Worm (Caenorhabditis elegans): ENCODE data around the gene B0513.4.

B0513.4 gene

DNA sequence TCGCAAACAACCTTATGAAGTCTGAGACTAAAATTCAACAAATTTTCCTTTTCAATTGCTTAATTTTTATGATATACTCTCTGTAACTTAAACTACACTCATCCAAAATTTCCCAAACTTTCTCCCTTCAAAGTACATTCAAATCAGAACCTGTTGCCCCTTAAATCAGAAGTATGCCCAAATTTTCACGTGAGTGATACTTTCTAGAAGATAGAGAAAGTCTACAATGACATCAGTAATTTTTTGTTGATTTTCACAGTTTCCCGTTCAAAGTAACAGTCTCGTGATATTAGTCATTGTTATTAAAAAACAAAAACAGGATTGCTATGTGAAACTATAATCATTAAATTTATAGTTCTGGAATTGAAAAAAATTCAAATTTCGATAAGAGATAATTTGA lies 31.0 kb downstream of the B0513.4 start (continued):
- no peak for TF ChIP-seq hlh-17 (GFP tag; optimal IDR thresholded peaks at IDR 0.05; ENCODE audit: borderline replicate concordance)
- TF ChIP-seq swsn-7 (tag; optimal IDR thresholded peaks at IDR 0.05) = no peak
- no peak for TF ChIP-seq ets-5 (GFP tag; IDR thresholded peaks at IDR 0.05)
- TF ChIP-seq ceh-82 (tag; optimal IDR thresholded peaks at IDR 0.05) = no peak
- TF ChIP-seq nhr-19 (GFP tag; conservative IDR thresholded peaks at IDR 0.05) = peak; percentile 87
- no peak for TF ChIP-seq hpl-2 (GFP tag; optimal IDR thresholded peaks at IDR 0.05)
- TF ChIP-seq pqm-1 (tag; optimal IDR thresholded peaks at IDR 0.05) = no peak
- TF ChIP-seq efl-1 (optimal IDR thresholded peaks at IDR 0.05) = no peak
- peak in 1 of 2 experiments; percentile 52 for TF ChIP-seq efl-1 (GFP tag; optimal IDR thresholded peaks at IDR 0.05 in 1 of 2)
- TF ChIP-seq tlp-1 (tag; optimal IDR thresholded peaks at IDR 0.05) = no peak
- peak; percentile 72 for TF ChIP-seq tbx-2 (tag; optimal IDR thresholded peaks at IDR 0.05)
- TF ChIP-seq nhr-28 (tag; optimal IDR thresholded peaks at IDR 0.05) = no peak
- peak; percentile 72 for TF ChIP-seq snu-23 (GFP tag; optimal IDR thresholded peaks at IDR 0.05)
- TF ChIP-seq nhr-85 (tag) = peak; percentile 92
- no peak for TF ChIP-seq vab-15 (tag; optimal IDR thresholded peaks at IDR 0.05)
- TF ChIP-seq egl-13 (tag; optimal IDR thresholded peaks at IDR 0.05) = no peak
- no peak for TF ChIP-seq zip-4 (GFP tag; optimal IDR thresholded peaks at IDR 0.05)
- TF ChIP-seq lin-15B (tag; optimal IDR thresholded peaks at IDR 0.05) = no peak
- TF ChIP-seq lsy-2 (tag; optimal IDR thresholded peaks at IDR 0.05) = no peak
- no peak for TF ChIP-seq irx-1 (tag; optimal IDR thresholded peaks at IDR 0.05)
- no peak for TF ChIP-seq unc-98 (GFP tag; IDR thresholded peaks at IDR 0.05)
- TF ChIP-seq nhr-11 (tag; optimal IDR thresholded peaks at IDR 0.05) = no peak
- no peak for TF ChIP-seq nhr-12 (tag; optimal IDR thresholded peaks at IDR 0.05)
- TF ChIP-seq jun-1 (tag; optimal IDR thresholded peaks at IDR 0.05) = no peak
- no peak for TF ChIP-seq aha-1 (tag; optimal IDR thresholded peaks at IDR 0.05)
- no peak for TF ChIP-seq unc-130 (tag; optimal IDR thresholded peaks at IDR 0.05)

ce11 chrIV:13912929-13913328 lies 33.0 kb downstream of the B0513.4 start, which contains the start of gene Y37A1A.2:
TSS of gene Y37A1A.2 (minus strand) at chrIV:13913029.
- TF ChIP-seq ceh-82 (tag; optimal IDR thresholded peaks at IDR 0.05) = no peak
- TF ChIP-seq mab-9 (GFP tag; IDR thresholded peaks at IDR 0.05) = no peak
- no peak for TF ChIP-seq nhr-47 (tag; optimal IDR thresholded peaks at IDR 0.05)
- TF ChIP-seq ets-5 (GFP tag; IDR thresholded peaks at IDR 0.05) = no peak
- TF ChIP-seq pqm-1 (tag; optimal IDR thresholded peaks at IDR 0.05) = no peak
- TF ChIP-seq mdl-1 (tag; optimal IDR thresholded peaks at IDR 0.05) = no peak
- TF ChIP-seq nhr-90 (tag; optimal IDR thresholded peaks at IDR 0.05; ENCODE audit: poor library complexity) = no peak
- no peak for TF ChIP-seq ztf-4 (tag; optimal IDR thresholded peaks at IDR 0.05)
- TF ChIP-seq nhr-20 (tag; optimal IDR thresholded peaks at IDR 0.05) = no peak
- TF ChIP-seq lsy-2 (tag; optimal IDR thresholded peaks at IDR 0.05) = no peak
- no peak for TF ChIP-seq efl-1 (optimal IDR thresholded peaks at IDR 0.05)
- no peak for TF ChIP-seq efl-1 (GFP tag; optimal IDR thresholded peaks at IDR 0.05 in 1 of 2)
- no peak for TF ChIP-seq hpl-2 (GFP tag; optimal IDR thresholded peaks at IDR 0.05)
- TF ChIP-seq dsc-1 (tag; optimal IDR thresholded peaks at IDR 0.05) = no peak
- no peak for TF ChIP-seq ceh-8 (GFP tag; optimal IDR thresholded peaks at IDR 0.05)

- TF ChIP-seq isw-1 (GFP tag; IDR thresholded peaks at IDR 0.05) (no peak), egl-27 (tag; optimal IDR thresholded peaks at IDR 0.05) (peak in 1 of 2 experiments; percentile 53), ztf-4 (tag; optimal IDR thresholded peaks at IDR 0.05) (no peak), nhr-11 (tag; optimal IDR thresholded peaks at IDR 0.05) (no peak), nhr-77 (tag; optimal IDR thresholded peaks at IDR 0.05) (peak; percentile 14), grh-1 (GFP tag; IDR thresholded peaks at IDR 0.05) (no peak), sox-4 (tag; optimal IDR thresholded peaks at IDR 0.05) (no peak), lsy-2 (tag; optimal IDR thresholded peaks at IDR 0.05) (peak; percentile 48 to 91), pqm-1 (tag; optimal IDR thresholded peaks at IDR 0.05) (peak; percentile 100), tlp-1 (tag; optimal IDR thresholded peaks at IDR 0.05) (peak; percentile 90), ama-1 (optimal IDR thresholded peaks at IDR 0.05) (no peak), fkh-8 (tag; optimal IDR thresholded peaks at IDR 0.05) (no peak), nhr-237 (tag; optimal IDR thresholded peaks at IDR 0.05) (no peak), dpl-1 (GFP tag; optimal IDR thresholded peaks at IDR 0.05) (peak in 1 of 3 experiments; percentile 22), nhr-28 (tag; optimal IDR thresholded peaks at IDR 0.05) (no peak), irx-1 (tag; optimal IDR thresholded peaks at IDR 0.05) (no peak), nhr-71 (tag; optimal IDR thresholded peaks at IDR 0.05) (peak; percentile 77), ceh-90 (tag; optimal IDR thresholded peaks at IDR 0.05) (no peak), aha-1 (tag; optimal IDR thresholded peaks at IDR 0.05) (no peak), pax-3 (tag; optimal IDR thresholded peaks at IDR 0.05) (peak; percentile 64), dsc-1 (tag; optimal IDR thresholded peaks at IDR 0.05) (no peak), mdl-1 (tag; optimal IDR thresholded peaks at IDR 0.05) (peak in 1 of 2 experiments; percentile 37), blmp-1 (tag; optimal IDR thresholded peaks at IDR 0.05) (peak; percentile 17), alr-1 (tag; optimal IDR thresholded peaks at IDR 0.05; ENCODE audit: borderline replicate concordance) (no peak), nhr-85 (tag) (peak; percentile 83), skn-1 (tag; optimal IDR thresholded peaks at IDR 0.05) (no peak)
These were observed 39.3 kb downstream of the B0513.4 start for ce11 chrIV:13919207-13919759.
